Worm (Caenorhabditis elegans) whole organism, young adult: Measurements from ENCODE around the gene cht-2.
A peak's percentile ranks its signal among the peaks of the same experiment; 100 is the strongest.

Experiments used
- B0035.1 ChIP-seq: sonication (generic microtip); optimal IDR thresholded peaks from 2 replicates; lab custom pipeline; 2016; ENCODE audit warnings: missing genetic modification characterization, mild to moderate bottlenecking, missing compliant biosample characterization, missing genotype, missing genetic modification reagents
- B0261.1 ChIP-seq: sonication (generic microtip); optimal IDR thresholded peaks from 2 replicates; lab custom pipeline; 2016; ENCODE audit warnings: mild to moderate bottlenecking, missing genetic modification characterization, moderate library complexity, missing compliant biosample characterization
- B0336.3 ChIP-seq: fragments of 200-800 bp; sonication (Bioruptor generic); IDR thresholded peaks from 2 replicates; pipeline ENCODE4 v1.3.6; 2022; ENCODE audit warnings: missing genetic modification characterization, missing compliant biosample characterization
- D2030.7 ChIP-seq: fragments of 200-800 bp; sonication (Bioruptor generic); IDR thresholded peaks from 2 replicates; pipeline ENCODE4 v1.3.6; 2022; ENCODE audit warnings: missing genetic modification reagents, missing genetic modification characterization, missing compliant biosample characterization
- F22D6.2 ChIP-seq: sonication (generic microtip); optimal IDR thresholded peaks from 2 replicates; lab custom pipeline; 2016; ENCODE audit warnings: mild to moderate bottlenecking, missing genetic modification characterization, missing compliant biosample characterization
- F23B12.7 ChIP-seq: sonication (generic microtip); optimal IDR thresholded peaks from 2 replicates; lab custom pipeline; 2017; ENCODE audit warnings: missing genetic modification characterization, mild to moderate bottlenecking, missing compliant biosample characterization, antibody characterized with exemption, moderate library complexity; ENCODE audit not compliant: insufficient read depth
- F33H1.4 ChIP-seq: fragments of 200-800 bp; sonication (Bioruptor generic); IDR thresholded peaks from 2 replicates; pipeline ENCODE4 v1.3.6; 2022; ENCODE audit warnings: missing genetic modification reagents, missing genetic modification characterization, missing compliant biosample characterization
- F49E8.2 ChIP-seq: sonication (generic microtip); optimal IDR thresholded peaks from 3 replicates; lab custom pipeline; 2017; ENCODE audit warnings: missing genetic modification characterization, mild to moderate bottlenecking, missing compliant biosample characterization, antibody characterized with exemption, moderate library complexity; ENCODE audit not compliant: insufficient read depth
- F52B5.7 ChIP-seq: sonication (generic microtip); optimal IDR thresholded peaks from 2 replicates; lab custom pipeline; 2016; ENCODE audit warnings: mild to moderate bottlenecking, missing genetic modification characterization, missing compliant biosample characterization
- K11D2.4 ChIP-seq: fragments of 200-800 bp; sonication (Bioruptor generic); IDR thresholded peaks from 2 replicates; pipeline ENCODE4 v1.3.6; 2022; ENCODE audit warnings: missing genetic modification reagents, missing genetic modification characterization, missing compliant biosample characterization
- T26A5.8 ChIP-seq: sonication (generic microtip); optimal IDR thresholded peaks from 2 replicates; lab custom pipeline; 2016; ENCODE audit warnings: missing genetic modification characterization, missing compliant biosample characterization
- Y95B8A.8 ChIP-seq: fragments of 200-800 bp; sonication (Bioruptor generic); IDR thresholded peaks from 2 replicates; pipeline ENCODE4 v1.3.6; 2022; ENCODE audit warnings: missing genetic modification reagents, missing genetic modification characterization, missing compliant biosample characterization
- ZK185.1 ChIP-seq: sonication (generic microtip); optimal IDR thresholded peaks from 2 replicates; lab custom pipeline; 2016; ENCODE audit warnings: mild to moderate bottlenecking, missing genetic modification characterization, missing compliant biosample characterization; ENCODE audit not compliant: poor library complexity, severe bottlenecking
- attf-5 ChIP-seq: fragments of 200-800 bp; sonication (Bioruptor generic); optimal IDR thresholded peaks from 2 replicates; lab custom pipeline; 2018; ENCODE audit warnings: mild to moderate bottlenecking, missing genetic modification characterization, missing compliant biosample characterization
- bed-1 ChIP-seq: fragments of 200-800 bp; sonication (Bioruptor generic); IDR thresholded peaks from 2 replicates; pipeline ENCODE4 v1.3.6; 2022; ENCODE audit warnings: missing genetic modification reagents, missing genetic modification characterization, missing compliant biosample characterization
- bed-2 ChIP-seq: fragments of 200-800 bp; sonication (Bioruptor generic); IDR thresholded peaks from 2 replicates; pipeline ENCODE4 v1.3.6; 2022; ENCODE audit warnings: missing genetic modification reagents, missing genetic modification characterization, missing compliant biosample characterization
- ceh-27 ChIP-seq: fragments of 200-800 bp; sonication (Bioruptor generic); optimal IDR thresholded peaks from 2 replicates; lab custom pipeline; 2018; ENCODE audit warnings: mild to moderate bottlenecking, missing genetic modification characterization, moderate library complexity, missing compliant biosample characterization
- ceh-91 ChIP-seq: fragments of 200-800 bp; sonication (Bioruptor generic); IDR thresholded peaks from 2 replicates; pipeline ENCODE4 v1.3.6; 2022; ENCODE audit warnings: missing genetic modification reagents, missing genetic modification characterization, missing compliant biosample characterization
- die-1 ChIP-seq: sonication (generic microtip); optimal IDR thresholded peaks from 2 replicates; lab custom pipeline; 2016; ENCODE audit warnings: missing genotype, mild to moderate bottlenecking, missing genetic modification characterization, missing compliant biosample characterization
- dpl-1 ChIP-seq: fragments of 150-350 bp; optimal IDR thresholded peaks from 2 replicates; lab custom pipeline; 2014; ENCODE audit warnings: missing biosample characterization, missing genetic modification reagents, missing genetic modification characterization
- efl-1 ChIP-seq: fragments of 150-350 bp; optimal IDR thresholded peaks from 2 replicates; lab custom pipeline; 2014; ENCODE audit warnings: missing biosample characterization, missing genetic modification reagents, missing genetic modification characterization
- egl-18 ChIP-seq: fragments of 200-800 bp; sonication (Bioruptor generic); IDR thresholded peaks from 2 replicates; pipeline ENCODE4 v1.3.6; 2022; ENCODE audit warnings: missing genetic modification reagents, missing genetic modification characterization, missing compliant biosample characterization
- gei-17 ChIP-seq: fragments of 200-800 bp; sonication (Bioruptor generic); optimal IDR thresholded peaks from 2 replicates; lab custom pipeline; 2018; ENCODE audit warnings: mild to moderate bottlenecking, missing genetic modification characterization, missing compliant biosample characterization
- him-1 ChIP-seq: sonication (generic microtip); optimal IDR thresholded peaks from 2 replicates; lab custom pipeline; 2016; ENCODE audit warnings: missing genotype, missing genetic modification reagents, missing genetic modification characterization, missing compliant biosample characterization
- lin-54 ChIP-seq: fragments of 200-800 bp; sonication (Bioruptor generic); optimal IDR thresholded peaks from 2 replicates; lab custom pipeline; 2018; ENCODE audit warnings: mild to moderate bottlenecking, missing genetic modification characterization, missing compliant biosample characterization
- lsl-1 ChIP-seq: fragments of 200-800 bp; sonication (Bioruptor generic); optimal IDR thresholded peaks from 2 replicates; lab custom pipeline; 2018; ENCODE audit warnings: mild to moderate bottlenecking, missing genetic modification characterization, moderate library complexity, missing compliant biosample characterization
- madf-10 ChIP-seq: sonication (generic microtip); optimal IDR thresholded peaks from 2 replicates; lab custom pipeline; 2016; ENCODE audit warnings: mild to moderate bottlenecking, missing genetic modification characterization, missing compliant biosample characterization
- madf-6 ChIP-seq: fragments of 200-800 bp; sonication (Bioruptor generic); IDR thresholded peaks from 2 replicates; pipeline ENCODE4 v1.3.6; 2022; ENCODE audit warnings: missing genetic modification reagents, missing genetic modification characterization, missing compliant biosample characterization
- mcd-1 ChIP-seq: fragments of 200-800 bp; sonication (Bioruptor generic); IDR thresholded peaks from 2 replicates; pipeline ENCODE4 v1.3.6; 2022; ENCODE audit warnings: missing genetic modification reagents, missing genetic modification characterization, missing compliant biosample characterization
- nfya-1 ChIP-seq: sonication (generic microtip); optimal IDR thresholded peaks from 2 replicates; lab custom pipeline; 2017; ENCODE audit warnings: antibody characterized with exemption, missing compliant biosample characterization, missing genetic modification characterization, borderline replicate concordance; ENCODE audit not compliant: insufficient read depth
- nhr-27 ChIP-seq: fragments of 200-800 bp; sonication (Bioruptor generic); optimal IDR thresholded peaks from 2 replicates; lab custom pipeline; 2018; ENCODE audit warnings: mild to moderate bottlenecking, missing genetic modification characterization, moderate library complexity, missing compliant biosample characterization
- nhr-80 ChIP-seq: sonication (generic microtip); optimal IDR thresholded peaks from 2 replicates; lab custom pipeline; 2016; ENCODE audit warnings: missing genetic modification characterization, missing compliant biosample characterization
- pha-4 ChIP-seq: fragments of 150-350 bp; sonication (generic microtip); optimal IDR thresholded peaks from 2 replicates; lab custom pipeline; 2014; ENCODE audit warnings: missing biosample characterization, missing genetic modification reagents, missing genetic modification characterization
- repo-1 ChIP-seq: sonication (generic microtip); optimal IDR thresholded peaks from 2 replicates; lab custom pipeline; 2017; ENCODE audit warnings: mild to moderate bottlenecking, missing genetic modification characterization, missing compliant biosample characterization
- snpc-1.3 ChIP-seq: sonication (generic microtip); optimal IDR thresholded peaks from 2 replicates; lab custom pipeline; 2017; ENCODE audit warnings: missing genetic modification characterization, mild to moderate bottlenecking, missing compliant biosample characterization, antibody characterized with exemption, moderate library complexity, missing genotype, missing genetic modification reagents; ENCODE audit not compliant: insufficient read depth
- snpc-3.4 ChIP-seq: sonication (generic microtip); optimal IDR thresholded peaks from 2 replicates; lab custom pipeline; 2017; ENCODE audit warnings: missing genetic modification characterization, mild to moderate bottlenecking, missing compliant biosample characterization, antibody characterized with exemption, moderate library complexity, missing genotype, missing genetic modification reagents
- snpc-4 ChIP-seq, 5 experiments: fragments of 150-350 bp in 1 of 5; sonication (generic microtip) in 4 of 5; optimal IDR thresholded peaks; 2 replicates each; lab custom pipeline; 2014 to 2018; ENCODE audit warnings: missing genetic modification characterization in 5 of 5, missing biosample characterization in 3 of 5, antibody characterized with exemption in 2 of 5, mild to moderate bottlenecking in 2 of 5, missing compliant biosample characterization in 2 of 5, missing genotype in 2 of 5, moderate library complexity in 2 of 5, missing genetic modification reagents in 1 of 5
- tlf-1 ChIP-seq: fragments of 200-800 bp; sonication (Bioruptor generic); optimal IDR thresholded peaks from 2 replicates; lab custom pipeline; 2018; ENCODE audit warnings: mild to moderate bottlenecking, missing genetic modification characterization, missing compliant biosample characterization
- unc-62 ChIP-seq: fragments of 150-350 bp; optimal IDR thresholded peaks from 2 replicates; lab custom pipeline; 2014; ENCODE audit warnings: missing biosample characterization, missing genetic modification reagents, missing genetic modification characterization
- ztf-28 ChIP-seq: fragments of 200-800 bp; sonication (Bioruptor generic); IDR thresholded peaks from 2 replicates; pipeline ENCODE4 v1.3.6; 2022; ENCODE audit warnings: missing genetic modification reagents, missing genetic modification characterization, missing compliant biosample characterization
- ztf-3 ChIP-seq: fragments of 200-800 bp; sonication (Bioruptor generic); optimal IDR thresholded peaks from 2 replicates; lab custom pipeline; 2018; ENCODE audit warnings: mild to moderate bottlenecking, missing genetic modification characterization, missing compliant biosample characterization

cht-2 gene

ce11 chrII:8518210-8518609 lies 2.5 kb upstream of the cht-2 start, which contains the start of gene T13H5.8:
Gene T13H5.8, plus strand, starts transcription at chrII:8518510.
- TF ChIP-seq efl-1 (no peak), K11D2.4 (GFP tag; lab: Robert Waterston, UW) (no peak), F22D6.2 (tag; lab: Kevin White, UChicago) (no peak), bed-1 (GFP tag; lab: Robert Waterston, UW) (no peak), egl-18 (no peak), B0336.3 (GFP tag; lab: Robert Waterston, UW) (no peak), dpl-1 (no peak), B0261.1 (tag; lab: Kevin White, UChicago) (no peak), nhr-80 (no peak), F33H1.4 (GFP tag; lab: Robert Waterston, UW) (no peak), ZK185.1 (tag; lab: Kevin White, UChicago) (no peak), repo-1 (tag; lab: Kevin White, UChicago) (no peak), madf-10 (tag; lab: Kevin White, UChicago) (no peak), nfya-1 (no peak)

ce11 chrII:8525133-8525736 lies 4.5 kb downstream of the cht-2 start, which contains the start of the genes prp-9 and mrps-18B:
Gene prp-9, minus strand, starts transcription at chrII:8525396.
Gene mrps-18B, plus strand, starts transcription at chrII:8525681.
- TF ChIP-seq bed-2 (GFP tag; lab: Robert Waterston, UW) (no peak), mcd-1 (GFP tag; lab: Robert Waterston, UW) (0 out of 2 replicates have a peak, but pooled peaks have one; percentile 16), B0261.1 (tag; lab: Kevin White, UChicago) (no peak), ceh-91 (GFP tag; lab: Robert Waterston, UW) (no peak), lsl-1 (peak; percentile 34), ZK185.1 (tag; lab: Kevin White, UChicago) (no peak), snpc-4 (GFP tag; optimal IDR thresholded peaks at IDR 0.05; lab: Kevin White, UChicago) (no peak), snpc-4 (tag; optimal IDR thresholded peaks at IDR 0.05; lab: Kevin White, UChicago) (peak in 1 of 4 experiments; percentile 13), lin-54 (peak; percentile 21), madf-6 (peak; percentile 66; the same call in 1 of the 2 replicates), pha-4 (tag; lab: Kevin White, UChicago) (no peak), attf-5 (GFP tag; lab: Kevin White, UChicago) (peak; percentile 33), snpc-3.4 (tag; lab: Kevin White, UChicago) (no peak), nhr-27 (tag; lab: Kevin White, UChicago) (no peak), snpc-1.3 (tag; lab: Kevin White, UChicago) (peak; percentile 74), gei-17 (GFP tag; lab: Kevin White, UChicago) (no peak), F23B12.7 (tag; lab: Kevin White, UChicago) (peak; percentile 27)

DNA sequence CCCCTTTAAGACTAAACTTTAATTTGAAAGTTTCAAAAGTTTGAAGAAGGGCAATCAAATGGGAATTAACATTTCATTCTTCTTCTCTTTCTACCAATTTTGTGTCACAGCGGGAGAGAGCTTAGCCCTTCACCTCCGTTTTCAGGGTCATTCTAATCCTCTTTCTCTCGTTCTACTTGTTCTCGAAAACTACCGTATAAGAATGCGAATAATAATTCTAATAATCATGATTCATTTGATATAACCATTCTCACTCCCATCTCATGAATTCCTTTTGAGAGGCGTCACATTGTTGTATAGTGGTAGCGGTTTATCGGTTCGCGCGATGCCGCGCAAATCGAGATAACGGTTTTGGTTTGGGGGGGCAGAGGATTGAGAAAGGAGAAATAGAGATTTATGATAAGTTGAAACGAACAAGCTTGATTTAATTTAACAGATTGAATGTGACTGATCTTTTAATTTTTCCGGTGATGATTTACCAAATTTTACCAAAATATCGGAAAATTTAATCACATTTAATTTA lies 8.5 kb downstream of the cht-2 start:
- TF ChIP-seq tlf-1 (no peak), B0035.1 (tag; lab: Kevin White, UChicago) (no peak), lsl-1 (no peak), nhr-27 (tag; lab: Kevin White, UChicago) (no peak), die-1 (no peak), ztf-28 (GFP tag; lab: Robert Waterston, UW) (no peak), snpc-4 (GFP tag; optimal IDR thresholded peaks at IDR 0.05; lab: Kevin White, UChicago) (no peak), snpc-4 (tag; optimal IDR thresholded peaks at IDR 0.05; lab: Kevin White, UChicago) (no peak), snpc-1.3 (tag; lab: Kevin White, UChicago) (no peak), F52B5.7 (tag; lab: Kevin White, UChicago) (no peak), ceh-27 (GFP tag; lab: Kevin White, UChicago) (no peak), unc-62 (GFP tag; lab: Kevin White, UChicago) (no peak), ztf-3 (GFP tag; lab: Kevin White, UChicago) (no peak), T26A5.8 (tag; lab: Kevin White, UChicago) (no peak), attf-5 (GFP tag; lab: Kevin White, UChicago) (no peak), him-1 (tag; lab: Kevin White, UChicago) (no peak), D2030.7 (GFP tag; lab: Robert Waterston, UW) (no peak), F49E8.2 (tag; lab: Kevin White, UChicago) (no peak), Y95B8A.8 (GFP tag; lab: Robert Waterston, UW) (no peak)
